Fruit fly (Drosophila melanogaster) whole organism, adult: ENCODE results near the gene bam.

Experiments
- CG11617 ChIP-seq: fragments of 200-800 bp; sonication (Bioruptor generic); optimal IDR thresholded peaks from 2 replicates; lab custom pipeline; 2017; ENCODE audit warnings: mild to moderate bottlenecking, missing biosample characterization, missing genetic modification reagents, missing genetic modification characterization
- CG12768 ChIP-seq: fragments of 200-800 bp; sonication (Bioruptor generic); optimal IDR thresholded peaks from 2 replicates; lab custom pipeline; 2017; ENCODE audit warnings: missing biosample characterization, missing genetic modification characterization, mild to moderate bottlenecking, moderate library complexity, missing genetic modification reagents
- CG14711 ChIP-seq: fragments of 200-800 bp; sonication (Bioruptor generic); optimal IDR thresholded peaks from 2 replicates; lab custom pipeline; 2018; ENCODE audit warnings: missing biosample characterization, mild to moderate bottlenecking, missing genetic modification characterization, moderate library complexity
- CG1620 ChIP-seq: fragments of 200-800 bp; sonication (Bioruptor generic); optimal IDR thresholded peaks from 2 replicates; lab custom pipeline; 2016; ENCODE audit warnings: missing biosample characterization, missing genetic modification characterization
- CG33017 ChIP-seq: fragments of 200-800 bp; sonication (Bioruptor generic); optimal IDR thresholded peaks from 2 replicates; lab custom pipeline; 2018; ENCODE audit warnings: missing biosample characterization, mild to moderate bottlenecking, missing genetic modification characterization, moderate library complexity
- CG5204 ChIP-seq: fragments of 200-800 bp; sonication (Bioruptor generic); optimal IDR thresholded peaks from 2 replicates; lab custom pipeline; 2016; ENCODE audit warnings: missing biosample characterization, missing genetic modification characterization
- CG7045 ChIP-seq: fragments of 200-800 bp; sonication (Bioruptor generic); optimal IDR thresholded peaks from 2 replicates; lab custom pipeline; 2017; ENCODE audit warnings: missing biosample characterization, mild to moderate bottlenecking, missing genetic modification characterization
- CG7101 ChIP-seq: fragments of 200-800 bp; sonication (Bioruptor generic); optimal IDR thresholded peaks from 2 replicates; lab custom pipeline; 2018; ENCODE audit warnings: missing biosample characterization, mild to moderate bottlenecking, missing genetic modification characterization, moderate library complexity
- Clk ChIP-seq: fragments of 200-800 bp; sonication (Bioruptor generic); optimal IDR thresholded peaks from 2 replicates; lab custom pipeline; 2017; ENCODE audit warnings: missing biosample characterization, missing genetic modification characterization
- Crg-1 ChIP-seq: fragments of 200-800 bp; sonication (Bioruptor generic); optimal IDR thresholded peaks from 2 replicates; lab custom pipeline; 2016; ENCODE audit warnings: missing biosample characterization, missing genetic modification characterization
- Hr96 ChIP-seq: fragments of 200-800 bp; sonication (Bioruptor generic); optimal IDR thresholded peaks from 2 replicates; lab custom pipeline; 2016; ENCODE audit warnings: missing biosample characterization, missing genetic modification characterization
- Mnt ChIP-seq: fragments of 200-800 bp; sonication (Bioruptor generic); optimal IDR thresholded peaks from 2 replicates; lab custom pipeline; 2016; ENCODE audit warnings: missing biosample characterization, mild to moderate bottlenecking, missing genetic modification characterization
- bab1 ChIP-seq: fragments of 200-800 bp; sonication (Bioruptor generic); optimal IDR thresholded peaks from 3 replicates; lab custom pipeline; 2019; ENCODE audit warnings: missing biosample characterization, mild to moderate bottlenecking, missing genetic modification characterization, moderate library complexity
- cic ChIP-seq: fragments of 200-800 bp; sonication (Bioruptor generic); optimal IDR thresholded peaks from 2 replicates; lab custom pipeline; 2017; ENCODE audit warnings: missing biosample characterization, mild to moderate bottlenecking, missing genetic modification characterization, moderate library complexity
- cnc ChIP-seq, 2 experiments: fragments of >200 bp; optimal IDR thresholded peaks; 2 replicates each; lab custom pipeline; 2017
- kay ChIP-seq: fragments of 200-800 bp; sonication (Bioruptor generic); peaks from one replicate; lab custom pipeline; 2016; ENCODE audit warnings: missing biosample characterization, missing genetic modification characterization, borderline replicate concordance
- ovo ChIP-seq: fragments of 200-800 bp; sonication (Bioruptor generic); optimal IDR thresholded peaks from 2 replicates; lab custom pipeline; 2016; ENCODE audit warnings: missing biosample characterization, missing genetic modification characterization
- pad ChIP-seq: fragments of 200-800 bp; sonication (Bioruptor generic); optimal IDR thresholded peaks from 3 replicates; lab custom pipeline; 2017; ENCODE audit warnings: missing biosample characterization, missing genetic modification characterization, mild to moderate bottlenecking, moderate library complexity, missing genetic modification reagents
- tj ChIP-seq: fragments of 200-800 bp; sonication (Bioruptor generic); optimal IDR thresholded peaks from 3 replicates; lab custom pipeline; 2017; ENCODE audit warnings: missing biosample characterization, mild to moderate bottlenecking, missing genetic modification characterization, moderate library complexity
- toe ChIP-seq: fragments of 200-800 bp; sonication (Bioruptor generic); optimal IDR thresholded peaks from 2 replicates; lab custom pipeline; 2016; ENCODE audit warnings: missing biosample characterization, missing genetic modification characterization

Gene bam

DNA sequence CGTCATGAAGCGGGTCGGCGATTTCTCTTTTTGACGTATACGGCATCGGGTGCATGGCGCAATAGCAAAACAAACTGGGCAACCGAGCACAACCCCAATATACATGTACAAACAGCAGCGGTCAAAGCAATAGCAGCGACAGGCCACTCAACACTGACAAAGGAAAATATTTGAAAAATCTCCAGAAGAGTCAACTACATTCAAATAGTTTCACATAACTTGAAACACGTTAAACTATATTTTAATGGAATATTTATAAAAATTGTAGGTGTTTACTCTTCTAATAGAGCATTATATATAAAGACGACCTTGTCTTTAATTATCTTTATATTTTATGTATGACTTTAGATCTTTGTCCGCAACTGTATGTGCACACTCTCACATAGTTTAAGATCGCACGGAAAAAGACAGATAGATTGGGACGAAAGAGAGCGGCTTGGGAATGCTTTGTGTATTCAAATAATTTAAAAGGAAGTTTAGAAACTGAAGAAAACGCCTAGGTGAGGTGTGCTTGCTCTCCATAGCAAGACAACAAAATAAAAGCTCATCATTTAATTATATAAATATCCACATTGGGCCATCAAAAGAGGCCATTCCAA is 37.4 kb downstream of the bam start:
- TF ChIP-seq tj (GFP tag; lab: Kevin White, UChicago), result no peak
- no peak for TF ChIP-seq pad (GFP tag; lab: Kevin White, UChicago)
- peak; percentile 0 for TF ChIP-seq Hr96
- TF ChIP-seq kay (GFP tag; lab: Kevin White, UChicago), result no peak
- no peak for TF ChIP-seq cnc (optimal IDR thresholded peaks at IDR 0.05; lab: Kevin White, UChicago)
- TF ChIP-seq CG12768, result no peak
- TF ChIP-seq CG7045 (GFP tag; lab: Kevin White, UChicago), result peak; percentile 44
- TF ChIP-seq toe (GFP tag; lab: Kevin White, UChicago), result peak; percentile 3
- TF ChIP-seq ovo, result no peak
- TF ChIP-seq Mnt (GFP tag; lab: Kevin White, UChicago), result no peak
- peak; percentile 57 for TF ChIP-seq CG33017 (tag; lab: Kevin White, UChicago)
- TF ChIP-seq CG7101 (tag; lab: Kevin White, UChicago), result peak; percentile 40
- TF ChIP-seq Clk, result no peak
- peak; percentile 27 for TF ChIP-seq CG5204 (GFP tag; lab: Kevin White, UChicago)
- no peak for TF ChIP-seq bab1 (GFP tag; lab: Kevin White, UChicago)
- TF ChIP-seq Crg-1 (GFP tag; lab: Kevin White, UChicago), result no peak
- TF ChIP-seq cic (GFP tag; lab: Kevin White, UChicago), result no peak
- no peak for TF ChIP-seq CG11617 (GFP tag; lab: Kevin White, UChicago)
- TF ChIP-seq CG14711 (tag; lab: Kevin White, UChicago), result no peak
- TF ChIP-seq CG1620 (GFP tag; lab: Kevin White, UChicago), result no peak

- TF ChIP-seq toe (GFP tag; lab: Kevin White, UChicago) (no peak), Clk (no peak)
These were observed 39.4 kb downstream of the bam start for dm6 chr3R:25205413-25205977.

- TF ChIP-seq bab1 (GFP tag; lab: Kevin White, UChicago) (no peak), tj (GFP tag; lab: Kevin White, UChicago) (no peak), pad (GFP tag; lab: Kevin White, UChicago) (no peak), CG11617 (GFP tag; lab: Kevin White, UChicago) (no peak), Hr96 (no peak), Clk (no peak), CG14711 (tag; lab: Kevin White, UChicago) (no peak), CG7045 (GFP tag; lab: Kevin White, UChicago) (no peak), Crg-1 (GFP tag; lab: Kevin White, UChicago) (no peak), CG1620 (GFP tag; lab: Kevin White, UChicago) (no peak), CG7101 (tag; lab: Kevin White, UChicago) (no peak), cnc (optimal IDR thresholded peaks at IDR 0.05; lab: Kevin White, UChicago) (no peak), Mnt (GFP tag; lab: Kevin White, UChicago) (no peak), CG12768 (no peak), toe (GFP tag; lab: Kevin White, UChicago) (no peak)
These were observed 45.5 kb downstream of the bam start, which contains the start of gene CG13654 for dm6 chr3R:25199321-25199868. CG13654 (plus strand) TSS chr3R:25199818.

dm6 chr3R:25194723-25195577 is 50.0 kb downstream of the bam start, which contains the start of gene CG13653:
CG13653 (plus strand) TSS chr3R:25195527.
- no peak for TF ChIP-seq CG1620 (GFP tag; lab: Kevin White, UChicago)
- TF ChIP-seq CG7101 (tag; lab: Kevin White, UChicago), result no peak
- TF ChIP-seq CG33017 (tag; lab: Kevin White, UChicago), result no peak
- no peak for TF ChIP-seq Hr96
- TF ChIP-seq tj (GFP tag; lab: Kevin White, UChicago), result no peak
- no peak for TF ChIP-seq CG14711 (tag; lab: Kevin White, UChicago)
- no peak for TF ChIP-seq CG5204 (GFP tag; lab: Kevin White, UChicago)
- TF ChIP-seq CG12768, result no peak
- TF ChIP-seq cic (GFP tag; lab: Kevin White, UChicago), result no peak

DNA sequence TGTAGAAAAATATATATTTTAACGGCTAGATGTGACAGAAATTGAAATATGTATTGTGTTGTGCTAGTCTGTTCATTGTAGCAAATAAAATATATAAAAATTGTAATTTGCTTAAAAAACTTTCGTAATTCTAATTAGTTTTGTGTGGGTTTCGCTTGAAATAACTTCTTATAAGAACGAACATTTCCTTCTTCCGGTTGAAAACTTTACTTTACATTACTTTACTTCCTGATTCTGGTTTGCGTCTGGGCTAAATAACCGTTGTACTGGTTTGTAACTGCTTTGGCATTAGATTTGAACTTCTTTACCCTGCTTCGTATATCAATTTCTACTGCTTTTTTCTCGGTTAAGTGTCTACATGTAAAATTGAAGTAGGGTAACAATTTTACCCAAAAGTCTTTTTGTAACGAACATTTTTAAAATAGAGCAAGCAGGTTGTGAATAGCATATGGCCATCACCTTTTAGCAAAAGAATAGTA is 51.1 kb downstream of the bam start, which contains the start of gene lobo:
Gene lobo (minus strand): TSS at position 51 of the 479 bp plus-strand sequence.
- TF ChIP-seq kay (GFP tag; lab: Kevin White, UChicago), result no peak
- TF ChIP-seq CG5204 (GFP tag; lab: Kevin White, UChicago), result peak; percentile 39
- TF ChIP-seq CG7045 (GFP tag; lab: Kevin White, UChicago), result no peak
- TF ChIP-seq CG11617 (GFP tag; lab: Kevin White, UChicago), result peak; percentile 26
- TF ChIP-seq CG1620 (GFP tag; lab: Kevin White, UChicago), result no peak
- TF ChIP-seq CG7101 (tag; lab: Kevin White, UChicago), result peak; percentile 36
- TF ChIP-seq CG33017 (tag; lab: Kevin White, UChicago), result peak; percentile 30
- no peak for TF ChIP-seq tj (GFP tag; lab: Kevin White, UChicago)
- no peak for TF ChIP-seq CG12768
- TF ChIP-seq pad (GFP tag; lab: Kevin White, UChicago), result no peak
- TF ChIP-seq Crg-1 (GFP tag; lab: Kevin White, UChicago), result no peak
- TF ChIP-seq cic (GFP tag; lab: Kevin White, UChicago), result no peak
- peak; percentile 35 for TF ChIP-seq toe (GFP tag; lab: Kevin White, UChicago)
- no peak for TF ChIP-seq Clk
- no peak for TF ChIP-seq Mnt (GFP tag; lab: Kevin White, UChicago)
- no peak for TF ChIP-seq CG14711 (tag; lab: Kevin White, UChicago)
- TF ChIP-seq ovo, result no peak
- TF ChIP-seq bab1 (GFP tag; lab: Kevin White, UChicago), result peak; percentile 50
- TF ChIP-seq Hr96, result peak; percentile 43
- TF ChIP-seq cnc (optimal IDR thresholded peaks at IDR 0.05; lab: Kevin White, UChicago), result no peak
